Worm (Caenorhabditis elegans) whole organism, late embryonic: ENCODE data around the gene T24C12.3.

Source experiments
- C38D4.7 ChIP-seq: fragments of 200-800 bp; sonication (Bioruptor generic); optimal IDR thresholded peaks from 2 replicates; lab custom pipeline; 2018; ENCODE audit warnings: mild to moderate bottlenecking, missing genetic modification characterization, moderate library complexity, missing compliant biosample characterization
- F13H6.1 ChIP-seq: sonication (generic microtip); optimal IDR thresholded peaks from 2 replicates; lab custom pipeline; 2016; ENCODE audit warnings: missing genetic modification characterization, missing compliant biosample characterization
- T23F11.4 ChIP-seq: fragments of 200-800 bp; sonication (Bioruptor generic); optimal IDR thresholded peaks from 2 replicates; lab custom pipeline; 2018; ENCODE audit warnings: mild to moderate bottlenecking, missing genetic modification characterization, missing compliant biosample characterization
- Y22D7AL.16 ChIP-seq: sonication (generic microtip); optimal IDR thresholded peaks from 2 replicates; lab custom pipeline; 2016; ENCODE audit warnings: missing genetic modification characterization, missing compliant biosample characterization
- ahr-1 ChIP-seq: sonication (generic microtip); optimal IDR thresholded peaks from 2 replicates; lab custom pipeline; 2016; ENCODE audit warnings: missing genetic modification characterization, missing compliant biosample characterization
- ceh-14 ChIP-seq: sonication (generic microtip); optimal IDR thresholded peaks from 2 replicates; lab custom pipeline; 2016; ENCODE audit warnings: missing genotype, missing genetic modification characterization, missing compliant biosample characterization
- ceh-18 ChIP-seq: sonication (generic microtip); optimal IDR thresholded peaks from 2 replicates; lab custom pipeline; 2016; ENCODE audit warnings: missing genetic modification characterization, missing compliant biosample characterization
- ceh-19 ChIP-seq: fragments of 200-800 bp; sonication (Bioruptor generic); optimal IDR thresholded peaks from 2 replicates; lab custom pipeline; 2018; ENCODE audit warnings: mild to moderate bottlenecking, missing genetic modification characterization, missing compliant biosample characterization
- ceh-2 ChIP-seq: sonication (generic microtip); optimal IDR thresholded peaks from 2 replicates; lab custom pipeline; 2016; ENCODE audit warnings: missing genotype, missing genetic modification characterization, missing compliant biosample characterization
- ceh-24 ChIP-seq: sonication (generic microtip); optimal IDR thresholded peaks from 2 replicates; lab custom pipeline; 2016; ENCODE audit warnings: mild to moderate bottlenecking, missing genetic modification characterization, missing compliant biosample characterization
- ceh-34 ChIP-seq: sonication (generic microtip); optimal IDR thresholded peaks from 2 replicates; lab custom pipeline; 2016; ENCODE audit warnings: mild to moderate bottlenecking, missing genetic modification characterization, missing compliant biosample characterization
- ceh-45 ChIP-seq: fragments of 200-800 bp; sonication (Bioruptor generic); IDR thresholded peaks from 2 replicates; pipeline ENCODE4 v1.3.6; 2022; ENCODE audit warnings: missing genetic modification reagents, missing genetic modification characterization, missing compliant biosample characterization
- ceh-9 ChIP-seq: sonication (generic microtip); optimal IDR thresholded peaks from 2 replicates; lab custom pipeline; 2016; ENCODE audit warnings: mild to moderate bottlenecking, missing genetic modification characterization, inconsistent platforms, missing compliant biosample characterization
- elt-2 ChIP-seq: sonication (generic microtip); optimal IDR thresholded peaks from 2 replicates; lab custom pipeline; 2016; ENCODE audit warnings: missing genetic modification reagents, missing genetic modification characterization, missing compliant biosample characterization
- elt-4 ChIP-seq: sonication (generic microtip); optimal IDR thresholded peaks from 2 replicates; lab custom pipeline; 2016; ENCODE audit warnings: missing genetic modification characterization, missing compliant biosample characterization
- ets-4 ChIP-seq: sonication (generic microtip); optimal IDR thresholded peaks from 2 replicates; lab custom pipeline; 2016; ENCODE audit warnings: missing genetic modification characterization, missing compliant biosample characterization
- eyg-1 ChIP-seq: sonication (generic microtip); optimal IDR thresholded peaks from 2 replicates; lab custom pipeline; 2016; ENCODE audit warnings: missing genotype, missing genetic modification characterization, missing compliant biosample characterization
- fax-1 ChIP-seq: sonication (generic microtip); optimal IDR thresholded peaks from 2 replicates; lab custom pipeline; 2016; ENCODE audit warnings: missing genotype, missing genetic modification characterization, missing compliant biosample characterization
- gmeb-2 ChIP-seq: sonication (generic microtip); optimal IDR thresholded peaks from 2 replicates; lab custom pipeline; 2016; ENCODE audit warnings: missing genetic modification characterization, inconsistent platforms, missing compliant biosample characterization
- hlh-13 ChIP-seq: fragments of 200-800 bp; sonication (Bioruptor generic); optimal IDR thresholded peaks from 2 replicates; lab custom pipeline; 2018; ENCODE audit warnings: mild to moderate bottlenecking, missing genetic modification characterization, missing compliant biosample characterization
- hlh-15 ChIP-seq: sonication (generic microtip); optimal IDR thresholded peaks from 2 replicates; lab custom pipeline; 2016; ENCODE audit warnings: missing genetic modification characterization, missing compliant biosample characterization
- hlh-6 ChIP-seq: sonication (generic microtip); optimal IDR thresholded peaks from 2 replicates; lab custom pipeline; 2016; ENCODE audit warnings: missing genotype, missing genetic modification characterization, missing compliant biosample characterization
- hlh-8 ChIP-seq: sonication (generic microtip); optimal IDR thresholded peaks from 2 replicates; lab custom pipeline; 2016; ENCODE audit warnings: missing genotype, missing genetic modification characterization, missing compliant biosample characterization
- lim-6 ChIP-seq: sonication (generic microtip); optimal IDR thresholded peaks from 2 replicates; lab custom pipeline; 2016; ENCODE audit warnings: missing genetic modification characterization, missing compliant biosample characterization
- madf-2 ChIP-seq: sonication (generic microtip); optimal IDR thresholded peaks from 2 replicates; lab custom pipeline; 2017; ENCODE audit warnings: missing genetic modification characterization, missing compliant biosample characterization
- mec-3 ChIP-seq: sonication (generic microtip); optimal IDR thresholded peaks from 2 replicates; lab custom pipeline; 2016; ENCODE audit warnings: borderline replicate concordance, missing genetic modification characterization, missing compliant biosample characterization
- nfya-1 ChIP-seq: sonication (generic microtip); optimal IDR thresholded peaks from 2 replicates; lab custom pipeline; 2017; ENCODE audit warnings: missing genetic modification characterization, mild to moderate bottlenecking, missing compliant biosample characterization, antibody characterized with exemption, moderate library complexity
- nhr-11 ChIP-seq: fragments of 150-350 bp; optimal IDR thresholded peaks from 2 replicates; lab custom pipeline; 2014; ENCODE audit warnings: missing biosample characterization, missing genetic modification characterization
- npax-4 ChIP-seq: sonication (generic microtip); optimal IDR thresholded peaks from 2 replicates; lab custom pipeline; 2016; ENCODE audit warnings: missing genetic modification characterization, missing compliant biosample characterization
- odd-2 ChIP-seq: sonication (generic microtip); optimal IDR thresholded peaks from 2 replicates; lab custom pipeline; 2017; ENCODE audit warnings: antibody characterized with exemption, mild to moderate bottlenecking, missing genetic modification characterization, missing compliant biosample characterization
- pat-9 ChIP-seq: fragments of 200-800 bp; sonication (Bioruptor generic); optimal IDR thresholded peaks from 2 replicates; lab custom pipeline; 2018; ENCODE audit warnings: mild to moderate bottlenecking, missing genetic modification characterization, moderate library complexity, missing compliant biosample characterization
- pha-4 ChIP-seq: fragments of 150-350 bp; optimal IDR thresholded peaks from 2 replicates; lab custom pipeline; 2018; ENCODE audit warnings: missing biosample characterization, missing genetic modification reagents, missing genetic modification characterization
- ref-2 ChIP-seq: sonication (generic microtip); optimal IDR thresholded peaks from 2 replicates; lab custom pipeline; 2016; ENCODE audit warnings: missing genetic modification characterization, missing compliant biosample characterization
- rnt-1 ChIP-seq: sonication (generic microtip); optimal IDR thresholded peaks from 2 replicates; lab custom pipeline; 2016; ENCODE audit warnings: missing genetic modification characterization, missing compliant biosample characterization
- sox-2 ChIP-seq: fragments of 200-800 bp; sonication (Bioruptor generic); IDR thresholded peaks from 2 replicates; pipeline ENCODE4 v1.3.6; 2022; ENCODE audit warnings: missing genetic modification reagents, missing genetic modification characterization, missing compliant biosample characterization
- sox-4 ChIP-seq: sonication (generic microtip); optimal IDR thresholded peaks from 2 replicates; lab custom pipeline; 2017; ENCODE audit warnings: mild to moderate bottlenecking, missing genetic modification characterization, inconsistent platforms, missing compliant biosample characterization
- syd-9 ChIP-seq: sonication (generic microtip); optimal IDR thresholded peaks from 2 replicates; lab custom pipeline; 2016; ENCODE audit warnings: mild to moderate bottlenecking, missing genetic modification characterization, moderate library complexity, missing compliant biosample characterization
- tbx-2 ChIP-seq: sonication (generic microtip); optimal IDR thresholded peaks from 2 replicates; lab custom pipeline; 2016; ENCODE audit warnings: missing genetic modification characterization, missing compliant biosample characterization
- tbx-7 ChIP-seq: sonication (generic microtip); optimal IDR thresholded peaks from 2 replicates; lab custom pipeline; 2016; ENCODE audit warnings: missing genotype, missing genetic modification characterization, missing compliant biosample characterization

Gene T24C12.3

ce11 chrX:2204963-2205362 lies 1.3 kb upstream of the T24C12.3 start, which contains the start of gene T24C12.4:
Gene T24C12.4 (minus strand): TSS chrX:2205063.
- TF ChIP-seq fax-1 (no peak), eyg-1 (no peak), ahr-1 (tag; lab: Kevin White, UChicago) (no peak), ceh-18 (tag; lab: Kevin White, UChicago) (no peak), ceh-24 (tag; lab: Kevin White, UChicago) (no peak), Y22D7AL.16 (tag; lab: Kevin White, UChicago) (no peak), ceh-19 (no peak), tbx-2 (tag; lab: Kevin White, UChicago) (no peak)
- TF ChIP-seq, all 69 proteins: peak for 0

ce11 chrX:2199140-2199539 lies 4.6 kb downstream of the T24C12.3 start, which contains the start of gene T24C12.1:
Gene T24C12.1 (plus strand): TSS chrX:2199440.
- no peak for TF ChIP-seq sox-2 (GFP tag; lab: Robert Waterston, UW)
- TF ChIP-seq T23F11.4 (GFP tag; lab: Kevin White, UChicago) = no peak
- TF ChIP-seq elt-4 = no peak
- TF ChIP-seq tbx-2 (tag; lab: Kevin White, UChicago) = no peak
- no peak for TF ChIP-seq elt-2 (tag; lab: Kevin White, UChicago)
- no peak for TF ChIP-seq hlh-13
- no peak for TF ChIP-seq ets-4
- no peak for TF ChIP-seq hlh-6 (tag; lab: Kevin White, UChicago)
- TF ChIP-seq F13H6.1 (tag; lab: Kevin White, UChicago) = no peak
- TF ChIP-seq lim-6 (tag; lab: Kevin White, UChicago) = no peak
- no peak for TF ChIP-seq odd-2 (tag; lab: Kevin White, UChicago)

DNA sequence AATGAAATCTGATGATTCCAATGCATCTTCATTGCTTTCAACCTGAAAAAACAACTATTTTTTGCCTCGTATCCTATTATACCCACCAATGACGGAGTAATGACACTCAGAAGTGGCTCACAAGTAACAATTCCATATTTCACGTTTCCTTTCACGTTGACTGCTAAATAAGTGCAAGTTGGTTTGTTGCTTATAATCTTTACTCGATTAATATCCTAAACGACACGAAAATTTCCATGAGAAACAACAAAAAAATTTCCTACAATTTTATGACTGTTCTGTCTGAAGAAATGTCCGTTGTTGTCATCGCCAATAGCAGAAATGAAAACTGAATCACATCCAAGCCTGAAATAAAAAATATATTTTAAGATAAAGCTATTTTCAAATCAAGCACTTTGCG lies 6.2 kb downstream of the T24C12.3 start:
- no peak for TF ChIP-seq gmeb-2 (tag; lab: Kevin White, UChicago)
- no peak for TF ChIP-seq ceh-34 (tag; lab: Kevin White, UChicago)
- TF ChIP-seq nfya-1 (tag; lab: Kevin White, UChicago) = no peak
- TF ChIP-seq eyg-1 = no peak
- no peak for TF ChIP-seq sox-2 (GFP tag; lab: Robert Waterston, UW)
- no peak for TF ChIP-seq hlh-8 (tag; lab: Kevin White, UChicago)
- TF ChIP-seq sox-4 = no peak
- TF ChIP-seq pha-4 (tag; lab: Kevin White, UChicago) = no peak
- no peak for TF ChIP-seq tbx-7
- TF ChIP-seq ceh-19 = no peak
- TF ChIP-seq nhr-11 (tag; lab: Kevin White, UChicago) = no peak
- no peak for TF ChIP-seq elt-2 (tag; lab: Kevin White, UChicago)
- no peak for TF ChIP-seq mec-3 (tag; lab: Kevin White, UChicago)
- no peak for TF ChIP-seq ceh-45
- TF ChIP-seq Y22D7AL.16 (tag; lab: Kevin White, UChicago) = no peak
- no peak for TF ChIP-seq npax-4

DNA sequence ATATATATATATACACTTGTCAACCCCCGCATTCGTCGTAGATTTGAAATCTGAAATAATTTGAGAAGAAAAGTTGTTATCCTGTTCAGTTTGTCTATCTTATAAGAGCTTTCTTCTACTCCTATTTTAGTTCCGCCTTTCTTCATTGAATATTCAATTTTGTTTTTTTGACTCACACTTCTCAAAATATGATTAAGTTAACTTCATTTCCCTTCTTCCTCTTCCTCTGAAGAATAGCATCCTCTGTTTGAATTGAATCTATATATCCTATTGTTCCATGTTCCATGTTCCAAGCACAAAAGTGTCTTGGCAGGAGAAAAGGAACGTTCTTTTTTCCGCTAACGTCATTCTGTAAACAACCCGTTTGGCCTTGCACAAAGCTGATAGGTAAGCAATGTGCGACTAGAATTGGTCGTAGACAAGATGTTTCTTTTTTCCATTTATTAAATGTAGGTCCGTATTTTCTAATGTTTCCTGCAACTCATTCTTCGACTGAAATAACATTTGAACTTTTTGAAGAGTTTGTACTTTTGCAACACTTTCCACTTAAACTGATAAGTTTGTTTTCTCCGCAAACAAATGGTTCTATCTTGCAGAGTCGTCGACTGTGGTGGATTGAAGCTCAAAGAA lies 11.7 kb downstream of the T24C12.3 start, which contains the start of gene gap-1:
Gene gap-1 (plus strand): TSS at position 580 of the 630 bp plus-strand sequence.
- TF ChIP-seq ceh-14 (tag; lab: Kevin White, UChicago) (no peak), syd-9 (no peak), Y22D7AL.16 (tag; lab: Kevin White, UChicago) (no peak), madf-2 (tag; lab: Kevin White, UChicago) (no peak), hlh-8 (tag; lab: Kevin White, UChicago) (no peak), ceh-2 (tag; lab: Kevin White, UChicago) (no peak), elt-2 (tag; lab: Kevin White, UChicago) (no peak), rnt-1 (tag; lab: Kevin White, UChicago) (no peak), ceh-18 (tag; lab: Kevin White, UChicago) (no peak), ceh-45 (no peak), gmeb-2 (tag; lab: Kevin White, UChicago) (no peak), ref-2 (tag; lab: Kevin White, UChicago) (no peak), C38D4.7 (no peak), pat-9 (no peak), ceh-9 (tag; lab: Kevin White, UChicago) (no peak), ceh-24 (tag; lab: Kevin White, UChicago) (no peak), hlh-15 (tag; lab: Kevin White, UChicago) (no peak)
- TF ChIP-seq, all 69 proteins: peak for 0
